Worm (Caenorhabditis elegans) whole organism, L4 larva: ENCODE measurements around the gene rpt-1.

ENCODE experiments used
- daf-8 ChIP-seq: fragments of 200-800 bp; sonication (Bioruptor generic); IDR thresholded peaks from 2 replicates; pipeline ENCODE4 v1.3.6; 2022; ENCODE audit warnings: missing genetic modification characterization, missing compliant biosample characterization
- egl-27 ChIP-seq: sonication (generic microtip); optimal IDR thresholded peaks from 3 replicates; lab custom pipeline; 2017; ENCODE audit warnings: missing biosample characterization, missing genetic modification reagents, missing genetic modification characterization
- lin-38 ChIP-seq: fragments of 200-800 bp; sonication (Bioruptor generic); IDR thresholded peaks from 2 replicates; pipeline ENCODE4 v1.3.6; 2022; ENCODE audit warnings: missing genetic modification reagents, missing genetic modification characterization, missing compliant biosample characterization
- nhr-25 ChIP-seq: sonication (generic microtip); optimal IDR thresholded peaks from 2 replicates; lab custom pipeline; 2017; ENCODE audit warnings: missing genetic modification characterization, mild to moderate bottlenecking, missing compliant biosample characterization, antibody characterized with exemption, moderate library complexity, borderline replicate concordance; ENCODE audit not compliant: insufficient read depth
- nhr-28 ChIP-seq: fragments of 150-350 bp; optimal IDR thresholded peaks from 2 replicates; lab custom pipeline; 2014; ENCODE audit warnings: missing biosample characterization, missing genetic modification characterization
- snpc-4 ChIP-seq: fragments of 150-350 bp; optimal IDR thresholded peaks from 2 replicates; lab custom pipeline; 2014; ENCODE audit warnings: missing biosample characterization, missing genetic modification characterization

ce11 chrV:11979673-11980561 is 2.3 kb downstream of the rpt-1 start, which contains the start of gene snr-4:
- TF ChIP-seq nhr-25: peak; percentile 79
- TF ChIP-seq egl-27 (tag; lab: Kevin White, UChicago): no peak
- TF ChIP-seq daf-8 (GFP tag; lab: Robert Waterston, UW): no peak
- peak; percentile 91 for TF ChIP-seq lin-38
- TF ChIP-seq snpc-4 (tag; lab: Kevin White, UChicago): peak; percentile 97
- TF ChIP-seq nhr-28 (tag; lab: Kevin White, UChicago): peak; percentile 85
